Worm (Caenorhabditis elegans) whole organism, young adult: ENCODE measurements around the gene cest-1.1.
"Not testable (repeated sequence)": the region's sequence is repeated elsewhere in the genome, so short reads cannot be mapped to it uniquely, and the experiment has no call there.

Experiments used
- F10E7.11 ChIP-seq: sonication (generic microtip); optimal IDR thresholded peaks from 2 replicates; lab custom pipeline; 2017; ENCODE audit warnings: mild to moderate bottlenecking, missing genetic modification characterization, moderate library complexity, missing compliant biosample characterization
- ama-1 ChIP-seq, 3 experiments: fragments of 150-350 bp in 1 of 3; sonication (generic microtip) in 2 of 3; optimal IDR thresholded peaks; 2 replicates each; lab custom pipeline; 2014 to 2018; ENCODE audit warnings: missing biosample characterization in 2 of 3, missing genetic modification characterization in 2 of 3, missing genetic modification reagents in 2 of 3
- attf-5 ChIP-seq: fragments of 200-800 bp; sonication (Bioruptor generic); optimal IDR thresholded peaks from 2 replicates; lab custom pipeline; 2018; ENCODE audit warnings: mild to moderate bottlenecking, missing genetic modification characterization, missing compliant biosample characterization
- hrde-1 ChIP-seq: sonication (generic microtip); optimal IDR thresholded peaks from 2 replicates; lab custom pipeline; 2016; ENCODE audit warnings: missing genetic modification characterization, mild to moderate bottlenecking, missing compliant biosample characterization, moderate library complexity, missing genotype, missing genetic modification reagents, borderline replicate concordance
- pbrm-1 ChIP-seq: fragments of 200-800 bp; sonication (Bioruptor generic); IDR thresholded peaks from 2 replicates; pipeline ENCODE4 v1.3.6; 2022; ENCODE audit warnings: missing genetic modification reagents, missing genetic modification characterization, missing compliant biosample characterization
- pha-4 ChIP-seq: fragments of 150-350 bp; sonication (generic microtip); optimal IDR thresholded peaks from 2 replicates; lab custom pipeline; 2014; ENCODE audit warnings: missing biosample characterization, missing genetic modification reagents, missing genetic modification characterization
- rcor-1 ChIP-seq: fragments of 200-800 bp; sonication (Bioruptor generic); IDR thresholded peaks from 2 replicates; pipeline ENCODE4 v1.3.6; 2022; ENCODE audit warnings: missing genetic modification reagents, missing genetic modification characterization, missing compliant biosample characterization
- rpc-1 ChIP-seq, 2 experiments: fragments of 150-350 bp in 1 of 2; sonication (generic microtip) in 1 of 2; optimal IDR thresholded peaks; 2 replicates each; lab custom pipeline; 2014 to 2018; ENCODE audit warnings: missing biosample characterization in 1 of 2, missing genetic modification characterization in 1 of 2, missing genetic modification reagents in 1 of 2, missing genotype in 1 of 2
- snpc-4 ChIP-seq, 5 experiments: fragments of 150-350 bp in 1 of 5; sonication (generic microtip) in 4 of 5; optimal IDR thresholded peaks; 2 replicates each; lab custom pipeline; 2014 to 2018; ENCODE audit warnings: missing genetic modification characterization in 5 of 5, missing biosample characterization in 3 of 5, antibody characterized with exemption in 2 of 5, mild to moderate bottlenecking in 2 of 5, missing compliant biosample characterization in 2 of 5, missing genotype in 2 of 5, moderate library complexity in 2 of 5, missing genetic modification reagents in 1 of 5
- xnd-1 ChIP-seq: sonication (generic microtip); optimal IDR thresholded peaks from 2 replicates; lab custom pipeline; 2016; ENCODE audit warnings: missing genotype, missing genetic modification reagents, missing genetic modification characterization, missing compliant biosample characterization

ce11 chrV:14137766-14138165 is 28.8 kb downstream of the cest-1.1 start, which contains the start of gene AH10.4:
- not testable (repeated sequence) for TF ChIP-seq rcor-1 (GFP tag; lab: Robert Waterston, UW); pha-4 (tag; lab: Kevin White, UChicago); attf-5; snpc-4 (GFP tag; optimal IDR thresholded peaks at IDR 0.05; lab: Kevin White, UChicago); snpc-4 (tag; optimal IDR thresholded peaks at IDR 0.05; lab: Kevin White, UChicago); ama-1 (optimal IDR thresholded peaks at IDR 0.05; lab: Kevin White, UChicago); ama-1 (GFP tag; optimal IDR thresholded peaks at IDR 0.05; lab: Kevin White, UChicago); F10E7.11 (tag; lab: Kevin White, UChicago); xnd-1 (tag; lab: Kevin White, UChicago); hrde-1 (tag; lab: Kevin White, UChicago); pbrm-1 (GFP tag; lab: Robert Waterston, UW); rpc-1 (optimal IDR thresholded peaks at IDR 0.05; lab: Kevin White, UChicago); rpc-1 (tag; optimal IDR thresholded peaks at IDR 0.05; lab: Kevin White, UChicago)
